Worm (Caenorhabditis elegans) whole organism, young adult: Measurements from ENCODE around the gene cox-6C.

Experiments used
- B0019.2 ChIP-seq: fragments of 200-800 bp; sonication (Bioruptor generic); conservative IDR thresholded peaks from 2 replicates; pipeline ENCODE4 v1.3.6; 2022; ENCODE audit warnings: missing genetic modification reagents, missing genetic modification characterization, missing compliant biosample characterization
- B0336.3 ChIP-seq: fragments of 200-800 bp; sonication (Bioruptor generic); IDR thresholded peaks from 2 replicates; pipeline ENCODE4 v1.3.6; 2022; ENCODE audit warnings: missing genetic modification characterization, missing compliant biosample characterization
- C17E4.6 ChIP-seq: fragments of 200-800 bp; sonication (Bioruptor generic); IDR thresholded peaks from 2 replicates; pipeline ENCODE4 v1.3.6; 2022; ENCODE audit warnings: missing genetic modification reagents, missing genetic modification characterization, missing compliant biosample characterization
- F33H1.4 ChIP-seq: fragments of 200-800 bp; sonication (Bioruptor generic); IDR thresholded peaks from 2 replicates; pipeline ENCODE4 v1.3.6; 2022; ENCODE audit warnings: missing genetic modification reagents, missing genetic modification characterization, missing compliant biosample characterization
- F55B11.4 ChIP-seq: sonication (generic microtip); optimal IDR thresholded peaks from 2 replicates; lab custom pipeline; 2016; ENCODE audit warnings: missing compliant biosample characterization, missing genetic modification characterization, borderline replicate concordance; ENCODE audit not compliant: insufficient read depth
- K12H6.12 ChIP-seq: fragments of 200-800 bp; sonication (Bioruptor generic); optimal IDR thresholded peaks from 2 replicates; lab custom pipeline; 2018; ENCODE audit warnings: mild to moderate bottlenecking, missing genetic modification characterization, missing compliant biosample characterization
- ZK185.1 ChIP-seq: sonication (generic microtip); optimal IDR thresholded peaks from 2 replicates; lab custom pipeline; 2016; ENCODE audit warnings: mild to moderate bottlenecking, missing genetic modification characterization, missing compliant biosample characterization; ENCODE audit not compliant: poor library complexity, severe bottlenecking
- akir-1 ChIP-seq: fragments of 200-800 bp; sonication (Bioruptor generic); optimal IDR thresholded peaks from 2 replicates; lab custom pipeline; 2018; ENCODE audit warnings: mild to moderate bottlenecking, missing genetic modification characterization, moderate library complexity, missing compliant biosample characterization
- ama-1 ChIP-seq, 3 experiments: fragments of 150-350 bp in 1 of 3; sonication (generic microtip) in 2 of 3; optimal IDR thresholded peaks; 2 replicates each; lab custom pipeline; 2014 to 2018; ENCODE audit warnings: missing biosample characterization in 2 of 3, missing genetic modification characterization in 2 of 3, missing genetic modification reagents in 2 of 3
- aptf-2 ChIP-seq: fragments of 200-800 bp; sonication (Bioruptor generic); conservative IDR thresholded peaks from 2 replicates; pipeline ENCODE4 v1.3.6; 2022; ENCODE audit warnings: missing genetic modification reagents, missing genetic modification characterization, missing compliant biosample characterization
- aptf-3 ChIP-seq: fragments of 200-800 bp; sonication (Bioruptor generic); IDR thresholded peaks from 2 replicates; pipeline ENCODE4 v1.3.6; 2022; ENCODE audit warnings: missing genetic modification characterization, missing compliant biosample characterization
- attf-3 ChIP-seq: fragments of 200-800 bp; sonication (Bioruptor generic); conservative IDR thresholded peaks from 2 replicates; pipeline ENCODE4 v1.3.6; 2022; ENCODE audit warnings: missing genetic modification reagents, missing genetic modification characterization, missing compliant biosample characterization
- attf-6 ChIP-seq: fragments of 200-800 bp; sonication (Bioruptor generic); IDR thresholded peaks from 2 replicates; pipeline ENCODE4 v1.3.6; 2022; ENCODE audit warnings: missing genetic modification reagents, missing genetic modification characterization, missing compliant biosample characterization
- bed-1 ChIP-seq: fragments of 200-800 bp; sonication (Bioruptor generic); IDR thresholded peaks from 2 replicates; pipeline ENCODE4 v1.3.6; 2022; ENCODE audit warnings: missing genetic modification reagents, missing genetic modification characterization, missing compliant biosample characterization
- cebp-2 ChIP-seq: fragments of 200-800 bp; sonication (Bioruptor generic); IDR thresholded peaks from 2 replicates; pipeline ENCODE4 v1.3.6; 2022; ENCODE audit warnings: missing genetic modification characterization, missing compliant biosample characterization
- ceh-91 ChIP-seq: fragments of 200-800 bp; sonication (Bioruptor generic); IDR thresholded peaks from 2 replicates; pipeline ENCODE4 v1.3.6; 2022; ENCODE audit warnings: missing genetic modification reagents, missing genetic modification characterization, missing compliant biosample characterization
- dpl-1 ChIP-seq: fragments of 150-350 bp; optimal IDR thresholded peaks from 2 replicates; lab custom pipeline; 2014; ENCODE audit warnings: missing biosample characterization, missing genetic modification reagents, missing genetic modification characterization
- egrh-3 ChIP-seq: fragments of 200-800 bp; sonication (Bioruptor generic); IDR thresholded peaks from 2 replicates; pipeline ENCODE4 v1.3.6; 2022; ENCODE audit warnings: missing genetic modification reagents, missing genetic modification characterization, missing compliant biosample characterization
- ets-4 ChIP-seq: fragments of 200-800 bp; sonication (Bioruptor generic); optimal IDR thresholded peaks from 2 replicates; lab custom pipeline; 2018; ENCODE audit warnings: mild to moderate bottlenecking, missing genetic modification characterization, missing compliant biosample characterization
- gei-17 ChIP-seq: fragments of 200-800 bp; sonication (Bioruptor generic); optimal IDR thresholded peaks from 2 replicates; lab custom pipeline; 2018; ENCODE audit warnings: mild to moderate bottlenecking, missing genetic modification characterization, missing compliant biosample characterization
- hmg-20 ChIP-seq: fragments of 200-800 bp; sonication (Bioruptor generic); IDR thresholded peaks from 2 replicates; pipeline ENCODE4 v1.3.6; 2022; ENCODE audit warnings: missing genetic modification reagents, missing genetic modification characterization, missing compliant biosample characterization
- lin-40 ChIP-seq: sonication (generic microtip); optimal IDR thresholded peaks from 2 replicates; lab custom pipeline; 2016; ENCODE audit warnings: missing genetic modification characterization, mild to moderate bottlenecking, missing compliant biosample characterization, missing genotype, missing genetic modification reagents
- lin-54 ChIP-seq: fragments of 200-800 bp; sonication (Bioruptor generic); optimal IDR thresholded peaks from 2 replicates; lab custom pipeline; 2018; ENCODE audit warnings: mild to moderate bottlenecking, missing genetic modification characterization, missing compliant biosample characterization
- lsy-27 ChIP-seq: sonication (generic microtip); optimal IDR thresholded peaks from 2 replicates; lab custom pipeline; 2017; ENCODE audit warnings: missing genetic modification characterization, mild to moderate bottlenecking, missing compliant biosample characterization, antibody characterized with exemption, missing genotype, borderline replicate concordance; ENCODE audit not compliant: insufficient read depth
- mes-4 ChIP-seq: sonication (generic microtip); optimal IDR thresholded peaks from 2 replicates; lab custom pipeline; 2016; ENCODE audit warnings: missing genotype, missing genetic modification characterization, missing compliant biosample characterization
- nhr-120 ChIP-seq: fragments of 200-800 bp; sonication (Bioruptor generic); IDR thresholded peaks from 2 replicates; pipeline ENCODE4 v1.3.6; 2022; ENCODE audit warnings: missing genetic modification characterization, missing compliant biosample characterization
- nhr-80 ChIP-seq: sonication (generic microtip); optimal IDR thresholded peaks from 2 replicates; lab custom pipeline; 2016; ENCODE audit warnings: missing genetic modification characterization, missing compliant biosample characterization
- rpc-1 ChIP-seq, 2 experiments: fragments of 150-350 bp in 1 of 2; sonication (generic microtip) in 1 of 2; optimal IDR thresholded peaks; 2 replicates each; lab custom pipeline; 2014 to 2018; ENCODE audit warnings: missing biosample characterization in 1 of 2, missing genetic modification characterization in 1 of 2, missing genetic modification reagents in 1 of 2, missing genotype in 1 of 2
- sea-2 ChIP-seq: fragments of 200-800 bp; sonication (Bioruptor generic); IDR thresholded peaks from 2 replicates; pipeline ENCODE4 v1.3.6; 2022; ENCODE audit warnings: missing genetic modification characterization, missing compliant biosample characterization
- tbx-9 ChIP-seq: sonication (generic microtip); optimal IDR thresholded peaks from 2 replicates; lab custom pipeline; 2016; ENCODE audit warnings: borderline replicate concordance, missing genetic modification characterization, inconsistent platforms, missing compliant biosample characterization
- ztf-22 ChIP-seq: fragments of 200-800 bp; sonication (Bioruptor generic); optimal IDR thresholded peaks from 2 replicates; lab custom pipeline; 2018; ENCODE audit warnings: mild to moderate bottlenecking, missing genetic modification characterization, moderate library complexity, missing compliant biosample characterization
- ztf-26 ChIP-seq: sonication (generic microtip); optimal IDR thresholded peaks from 2 replicates; lab custom pipeline; 2017; ENCODE audit warnings: missing genetic modification characterization, missing compliant biosample characterization
- ztf-6 ChIP-seq: fragments of 200-800 bp; sonication (Bioruptor generic); IDR thresholded peaks from 2 replicates; pipeline ENCODE4 v1.3.6; 2022; ENCODE audit warnings: missing genetic modification reagents, missing genetic modification characterization, missing compliant biosample characterization

cox-6C gene

ce11 chrIV:148756-149155 is 22.2 kb downstream of the cox-6C start:
- no peak for TF ChIP-seq ztf-22 (GFP tag; lab: Kevin White, UChicago)
- no peak for TF ChIP-seq F33H1.4

- TF ChIP-seq lsy-27 (tag; lab: Kevin White, UChicago) (no peak), ama-1 (optimal IDR thresholded peaks at IDR 0.05; lab: Kevin White, UChicago) (no peak), ama-1 (GFP tag; optimal IDR thresholded peaks at IDR 0.05; lab: Kevin White, UChicago) (no peak), ztf-26 (no peak), F55B11.4 (no peak), egrh-3 (GFP tag; lab: Robert Waterston, UW) (no peak), C17E4.6 (no peak), akir-1 (GFP tag; lab: Kevin White, UChicago) (no peak), nhr-120 (GFP tag; lab: Robert Waterston, UW) (no peak), K12H6.12 (no peak), lin-40 (no peak), rpc-1 (optimal IDR thresholded peaks at IDR 0.05; lab: Kevin White, UChicago) (no peak), rpc-1 (tag; optimal IDR thresholded peaks at IDR 0.05; lab: Kevin White, UChicago) (no peak), hmg-20 (GFP tag; lab: Robert Waterston, UW) (no peak), ceh-91 (no peak), attf-3 (GFP tag; lab: Robert Waterston, UW) (no peak), F33H1.4 (no peak)
Measured at ce11 chrIV:149794-150193, 23.3 kb downstream of the cox-6C start.

ce11 chrIV:157809-158208 is 31.3 kb downstream of the cox-6C start, which contains the start of gene gegf-1:
Gene gegf-1 (minus strand): TSS chrIV:157909.
- TF ChIP-seq nhr-80 (tag; lab: Kevin White, UChicago) = no peak
- TF ChIP-seq B0019.2 = no peak
- no peak for TF ChIP-seq ztf-6 (GFP tag; lab: Robert Waterston, UW)

ce11 chrIV:158662-159061 is 32.1 kb downstream of the cox-6C start, which contains the start of gene Y38C1AA.7:
Gene Y38C1AA.7 (plus strand): TSS chrIV:158962.
- TF ChIP-seq aptf-3 = no peak
- TF ChIP-seq aptf-2 (GFP tag; lab: Robert Waterston, UW) = no peak
- no peak for TF ChIP-seq ets-4
- no peak for TF ChIP-seq ama-1 (optimal IDR thresholded peaks at IDR 0.05; lab: Kevin White, UChicago)
- no peak for TF ChIP-seq ama-1 (GFP tag; optimal IDR thresholded peaks at IDR 0.05; lab: Kevin White, UChicago)
- TF ChIP-seq ztf-26 = no peak
- no peak for TF ChIP-seq bed-1 (GFP tag; lab: Robert Waterston, UW)
- no peak for TF ChIP-seq ztf-22 (GFP tag; lab: Kevin White, UChicago)
- TF ChIP-seq gei-17 (GFP tag; lab: Kevin White, UChicago) = no peak
- TF ChIP-seq cebp-2 = no peak
- TF ChIP-seq mes-4 = no peak
- no peak for TF ChIP-seq attf-6
- TF ChIP-seq lin-54 = no peak
- no peak for TF ChIP-seq C17E4.6

ce11 chrIV:159864-160263 is 33.3 kb downstream of the cox-6C start, which contains the start of gene Y38C1AA.19:
Gene Y38C1AA.19 (plus strand): TSS chrIV:160164.
- TF ChIP-seq B0336.3 = no peak
- no peak for TF ChIP-seq lin-40
- no peak for TF ChIP-seq dpl-1
- no peak for TF ChIP-seq sea-2 (GFP tag; lab: Robert Waterston, UW)
- TF ChIP-seq tbx-9 = no peak
- TF ChIP-seq nhr-120 (GFP tag; lab: Robert Waterston, UW) = no peak
- no peak for TF ChIP-seq ZK185.1 (tag; lab: Kevin White, UChicago)
- TF ChIP-seq egrh-3 (GFP tag; lab: Robert Waterston, UW) = no peak
